Fruit fly (Drosophila melanogaster): ENCODE measurements around the gene qin.

The qin gene

DNA sequence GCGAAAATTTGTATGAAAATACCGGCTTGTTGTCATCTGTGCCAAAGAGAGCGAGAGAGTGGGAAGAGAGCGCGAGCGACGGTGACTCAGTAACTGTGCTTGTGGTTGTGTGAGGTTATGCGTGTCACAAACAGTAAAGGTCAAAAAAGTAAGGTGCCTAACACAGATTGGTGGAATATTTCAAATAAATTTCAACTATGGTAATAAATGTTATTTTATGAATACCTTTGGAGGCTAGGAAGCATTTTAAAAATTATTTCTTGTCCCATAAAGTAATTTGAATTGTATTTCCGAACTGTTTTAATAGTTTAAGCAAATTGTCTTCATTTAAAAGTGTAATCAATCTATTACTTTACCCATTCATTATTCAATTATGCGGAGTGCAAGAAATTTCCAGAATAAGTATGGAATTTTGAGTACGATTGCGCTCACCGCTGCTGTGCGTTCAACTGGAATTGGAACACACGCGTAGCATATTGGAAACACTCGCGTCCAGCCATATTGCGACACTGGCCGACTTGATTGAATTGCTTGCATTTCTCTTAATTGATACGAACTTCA is 17.0 kb upstream of the qin start (continued):
- peak; percentile 90 for TF ChIP-seq Hand (GFP tag; optimal IDR thresholded peaks at IDR 0.05)
- TF ChIP-seq da (GFP tag; optimal IDR thresholded peaks at IDR 0.05), result peak; percentile 79
- TF ChIP-seq dmrt11E (tag; optimal IDR thresholded peaks at IDR 0.05), result peak; percentile 94
- peak; percentile 93 to 96 for TF ChIP-seq dpn (GFP tag; optimal IDR thresholded peaks at IDR 0.05)
- TF ChIP-seq pho (GFP tag; optimal IDR thresholded peaks at IDR 0.05), result peak; percentile 95
- peak; percentile 95 for TF ChIP-seq Bteb2 (GFP tag; optimal IDR thresholded peaks at IDR 0.05)
- peak; percentile 88 for TF ChIP-seq klu (GFP tag; IDR thresholded peaks at IDR 0.05)
- TF ChIP-seq CG18599 (GFP tag; optimal IDR thresholded peaks at IDR 0.05), result peak; percentile 94
- peak; percentile 90 for TF ChIP-seq en (GFP tag; optimal IDR thresholded peaks at IDR 0.05)
- TF ChIP-seq exex (tag; optimal IDR thresholded peaks at IDR 0.05), result peak; percentile 64
- peak; percentile 79 for TF ChIP-seq CG6654 (GFP tag; optimal IDR thresholded peaks at IDR 0.05)
- TF ChIP-seq zen (tag; optimal IDR thresholded peaks at IDR 0.05), result peak; percentile 77
- peak; percentile 84 for TF ChIP-seq D19B (GFP tag; optimal IDR thresholded peaks at IDR 0.05)
- TF ChIP-seq CkIIα-i1 (GFP tag; IDR thresholded peaks at IDR 0.05), result peak; percentile 56; the same call in 1 of the 2 replicates
- TF ChIP-seq twi (tag; optimal IDR thresholded peaks at IDR 0.05), result peak; percentile 92
- TF ChIP-seq grau (tag; optimal IDR thresholded peaks at IDR 0.05), result peak; percentile 96
- TF ChIP-seq CG6175 (GFP tag; IDR thresholded peaks at IDR 0.05), result peak; percentile 88
- peak; percentile 78 for TF ChIP-seq Adf1 (GFP tag; IDR thresholded peaks at IDR 0.05)
- TF ChIP-seq CG12071 (GFP tag; optimal IDR thresholded peaks at IDR 0.05), result peak; percentile 83
- TF ChIP-seq Bdp1 (GFP tag; optimal IDR thresholded peaks at IDR 0.05), result peak; percentile 83
- TF ChIP-seq CG3726 (GFP tag; IDR thresholded peaks at IDR 0.05), result peak; percentile 73; the same call in 2 of the 3 replicates
- TF ChIP-seq CG13624 (GFP tag; optimal IDR thresholded peaks at IDR 0.05), result peak; percentile 93
- TF ChIP-seq CG8359 (GFP tag; optimal IDR thresholded peaks at IDR 0.05; ENCODE audit: borderline replicate concordance), result peak; percentile 80
- TF ChIP-seq CG17186 (GFP tag; optimal IDR thresholded peaks at IDR 0.05), result peak; percentile 73
- TF ChIP-seq gce (GFP tag; IDR thresholded peaks at IDR 0.05), result peak; percentile 82; the same call in 2 of the 3 replicates
- TF ChIP-seq CG15011 (GFP tag; optimal IDR thresholded peaks at IDR 0.05), result peak; percentile 81
- TF ChIP-seq Xrp1 (GFP tag; IDR thresholded peaks at IDR 0.05), result peak; percentile 92
- no peak for TF ChIP-seq usp (GFP tag; optimal IDR thresholded peaks at IDR 0.05)
- TF ChIP-seq eyg (GFP tag; optimal IDR thresholded peaks at IDR 0.05), result peak; percentile 91
- peak; percentile 84 for TF ChIP-seq CG3163 (GFP tag; optimal IDR thresholded peaks at IDR 0.05)
- TF ChIP-seq CG12236 (GFP tag; optimal IDR thresholded peaks at IDR 0.05), result peak; percentile 83
- peak; percentile 88 for TF ChIP-seq CG6683 (GFP tag; optimal IDR thresholded peaks at IDR 0.05)
- peak; percentile 67 for TF ChIP-seq sima (GFP tag; optimal IDR thresholded peaks at IDR 0.05)
- peak; percentile 95 for TF ChIP-seq dmrt99B (tag; optimal IDR thresholded peaks at IDR 0.05)
- peak; percentile 90 for TF ChIP-seq bab2 (GFP tag; optimal IDR thresholded peaks at IDR 0.05)
- TF ChIP-seq dan (GFP tag; IDR thresholded peaks at IDR 0.05), result no peak
- TF ChIP-seq tup (GFP tag; optimal IDR thresholded peaks at IDR 0.05), result peak; percentile 73
- TF ChIP-seq tx (GFP tag; optimal IDR thresholded peaks at IDR 0.05), result peak; percentile 90
- peak; percentile 94 for TF ChIP-seq CG10979 (tag; optimal IDR thresholded peaks at IDR 0.05)
- peak; percentile 78 for TF ChIP-seq scrt (GFP tag; optimal IDR thresholded peaks at IDR 0.05)
- peak; percentile 95 for TF ChIP-seq lilli (GFP tag; optimal IDR thresholded peaks at IDR 0.05)
- TF ChIP-seq CG2116 (GFP tag; optimal IDR thresholded peaks at IDR 0.05), result peak; percentile 81
- peak; percentile 41 for TF ChIP-seq Sry-δ (GFP tag; optimal IDR thresholded peaks at IDR 0.05)
- TF ChIP-seq Bgb (GFP tag; IDR thresholded peaks at IDR 0.05; ENCODE audit: partially characterized antibody), result no peak
- TF ChIP-seq CG34376 (GFP tag; optimal IDR thresholded peaks at IDR 0.05), result peak; percentile 81
- no peak for TF ChIP-seq fd102C (GFP tag; optimal IDR thresholded peaks at IDR 0.05)
- TF ChIP-seq Optix (GFP tag; IDR thresholded peaks at IDR 0.05), result peak; percentile 56; the same call in 1 of the 3 replicates
- no peak for TF ChIP-seq HLHmδ (GFP tag; optimal IDR thresholded peaks at IDR 0.05)
- peak; percentile 93 for TF ChIP-seq Asciz (GFP tag; optimal IDR thresholded peaks at IDR 0.05)
- peak; percentile 94 for TF ChIP-seq CG3847 (GFP tag; IDR thresholded peaks at IDR 0.05)

Data from whole organism, embryonic.